Fruit fly (Drosophila melanogaster): ENCODE measurements around the gene Gos28.

The Gos28 gene

DNA sequence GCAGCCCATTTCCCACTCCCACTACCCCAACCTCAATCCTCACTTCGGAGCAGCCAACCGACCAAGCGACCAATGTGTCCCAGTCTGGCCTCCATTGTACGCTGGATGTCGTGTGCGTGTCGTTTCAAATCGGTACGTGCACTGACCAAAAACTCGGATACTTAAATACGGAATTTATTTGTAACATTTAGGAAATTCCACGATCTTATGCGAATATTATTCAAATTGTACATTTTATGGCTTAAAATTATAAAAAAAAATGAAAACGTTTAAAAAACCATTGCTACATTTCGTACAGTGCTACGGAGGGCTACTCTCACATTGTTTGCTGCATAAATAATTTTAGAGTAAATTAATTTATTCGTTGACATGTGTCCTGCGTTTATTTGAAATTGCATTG is 39.0 kb upstream of the Gos28 start (continued):
- no peak for TF ChIP-seq dac (GFP tag; optimal IDR thresholded peaks at IDR 0.05)
- peak; percentile 81 for TF ChIP-seq CG15336 (GFP tag; IDR thresholded peaks at IDR 0.05)
- no peak for TF ChIP-seq Sox102F (GFP tag; optimal IDR thresholded peaks at IDR 0.05)
- TF ChIP-seq pdm3 (GFP tag; optimal IDR thresholded peaks at IDR 0.05) = peak; percentile 53
- no peak for TF ChIP-seq topi (GFP tag; optimal IDR thresholded peaks at IDR 0.05)
- peak; percentile 32 for TF ChIP-seq acj6 (GFP tag; optimal IDR thresholded peaks at IDR 0.05)
- peak; percentile 83 for TF ChIP-seq CG8119 (GFP tag; IDR thresholded peaks at IDR 0.05)
- TF ChIP-seq Eip93F (GFP tag; optimal IDR thresholded peaks at IDR 0.05) = no peak
- peak; percentile 13 for TF ChIP-seq Sox14 (GFP tag; optimal IDR thresholded peaks at IDR 0.05)
- TF ChIP-seq dsx (GFP tag; optimal IDR thresholded peaks at IDR 0.05; ENCODE audit: poor library complexity, severe bottlenecking) = no peak
- no peak for TF ChIP-seq CG31627 (GFP tag; optimal IDR thresholded peaks at IDR 0.05)
- peak; percentile 79 for TF ChIP-seq Eip78C (GFP tag)
- peak; percentile 20 for TF ChIP-seq Lpt (GFP tag; optimal IDR thresholded peaks at IDR 0.05)
- peak; percentile 1 for TF ChIP-seq Met (GFP tag; optimal IDR thresholded peaks at IDR 0.05)
- TF ChIP-seq net (GFP tag; optimal IDR thresholded peaks at IDR 0.05) = peak; percentile 38
- no peak for TF ChIP-seq Blimp-1 (GFP tag; optimal IDR thresholded peaks at IDR 0.05)
- TF ChIP-seq CG11902 (GFP tag; optimal IDR thresholded peaks at IDR 0.05) = no peak
- TF ChIP-seq CG11762 (GFP tag; optimal IDR thresholded peaks at IDR 0.05; ENCODE audit: insufficient read depth) = peak; percentile 10
- no peak for TF ChIP-seq Hr38 (GFP tag; optimal IDR thresholded peaks at IDR 0.05)
- peak; percentile 53 for TF ChIP-seq CG4318 (GFP tag; optimal IDR thresholded peaks at IDR 0.05)
- no peak for TF ChIP-seq esn (GFP tag; optimal IDR thresholded peaks at IDR 0.05)
- TF ChIP-seq Hr4 (GFP tag; optimal IDR thresholded peaks at IDR 0.05) = peak; percentile 82
- peak; percentile 75 for TF ChIP-seq CG6276 (GFP tag; optimal IDR thresholded peaks at IDR 0.05)

DNA sequence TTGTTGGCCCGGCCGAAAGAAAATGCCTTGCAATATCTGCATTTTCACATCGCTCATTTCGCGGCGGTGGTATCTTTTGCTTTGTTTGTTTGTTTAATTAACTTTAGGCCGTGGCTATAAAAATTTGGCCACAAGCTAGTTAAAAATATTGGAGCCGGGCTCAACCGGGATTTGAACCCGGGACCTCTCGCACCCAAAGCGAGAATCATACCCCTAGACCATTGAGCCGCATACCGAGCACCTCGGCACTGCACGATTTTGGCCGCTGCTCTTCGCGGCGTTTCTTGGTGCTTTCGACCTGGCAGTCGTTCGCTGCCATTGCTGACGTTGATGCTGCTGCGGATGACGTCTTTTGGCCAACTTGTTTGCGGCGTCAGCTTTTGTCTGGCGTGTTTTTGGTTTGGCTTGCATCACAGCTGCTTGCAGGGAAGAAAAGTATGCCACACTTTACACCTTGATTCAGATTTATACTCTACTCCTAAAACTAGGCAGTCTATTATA is 35.2 kb upstream of the Gos28 start:
- TF ChIP-seq CG15336 (GFP tag; IDR thresholded peaks at IDR 0.05) = no peak
- TF ChIP-seq CG6854 (GFP tag; optimal IDR thresholded peaks at IDR 0.05) = no peak
- peak; percentile 2 for TF ChIP-seq CG6276 (GFP tag; optimal IDR thresholded peaks at IDR 0.05)
- peak; percentile 13 for TF ChIP-seq dsx (GFP tag; optimal IDR thresholded peaks at IDR 0.05; ENCODE audit: poor library complexity, severe bottlenecking)
- no peak for TF ChIP-seq OdsH (GFP tag; optimal IDR thresholded peaks at IDR 0.05)
- TF ChIP-seq lz (GFP tag; optimal IDR thresholded peaks at IDR 0.05) = no peak
- peak; percentile 4 for TF ChIP-seq Eip75B (GFP tag; optimal IDR thresholded peaks at IDR 0.05)
- no peak for TF ChIP-seq Met (GFP tag; optimal IDR thresholded peaks at IDR 0.05)
- peak; percentile 10 for TF ChIP-seq CG1621 (tag; optimal IDR thresholded peaks at IDR 0.05)
- peak; percentile 83 for TF ChIP-seq svp (GFP tag)
- TF ChIP-seq dac (GFP tag; optimal IDR thresholded peaks at IDR 0.05) = no peak
- TF ChIP-seq CG11902 (GFP tag; optimal IDR thresholded peaks at IDR 0.05) = no peak
- TF ChIP-seq Eip78C (GFP tag) = peak; percentile 56
- TF ChIP-seq Hr39 (GFP tag; optimal IDR thresholded peaks at IDR 0.05) = no peak
- TF ChIP-seq fd59A (GFP tag; optimal IDR thresholded peaks at IDR 0.05) = no peak
- no peak for TF ChIP-seq Ets96B (tag; optimal IDR thresholded peaks at IDR 0.05)
- no peak for TF ChIP-seq fkh (GFP tag; optimal IDR thresholded peaks at IDR 0.05)
- no peak for TF ChIP-seq Lpt (GFP tag; optimal IDR thresholded peaks at IDR 0.05)
- no peak for TF ChIP-seq vri (GFP tag; optimal IDR thresholded peaks at IDR 0.05)
- no peak for TF ChIP-seq Hr38 (GFP tag; optimal IDR thresholded peaks at IDR 0.05)
- no peak for TF ChIP-seq CG31627 (GFP tag; optimal IDR thresholded peaks at IDR 0.05)
- TF ChIP-seq CG6163 (GFP tag; IDR thresholded peaks at IDR 0.05) = 0 out of 3 replicates have a peak, but pooled peaks have one; percentile 10

DNA sequence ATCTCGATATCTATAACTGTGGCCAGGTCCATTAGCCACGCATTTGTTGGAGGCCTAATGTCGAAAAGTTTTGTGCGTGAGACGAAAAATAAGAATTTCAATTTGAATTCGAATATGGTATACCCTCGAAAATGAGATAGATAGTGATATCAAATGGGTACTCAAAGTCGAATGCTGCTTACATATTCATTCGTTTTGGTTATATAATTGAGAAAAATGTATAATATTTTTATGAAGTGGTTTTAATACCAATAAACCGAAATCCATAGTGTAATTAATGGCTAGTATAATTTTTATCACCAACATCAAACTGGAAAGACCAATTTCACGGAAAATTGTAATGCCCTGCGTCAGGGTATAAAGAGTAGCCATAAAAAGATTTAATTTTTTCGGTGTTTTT is 30.4 kb upstream of the Gos28 start:
- peak; percentile 18 for TF ChIP-seq CG4318 (GFP tag; optimal IDR thresholded peaks at IDR 0.05)
- TF ChIP-seq Ets21C (GFP tag; optimal IDR thresholded peaks at IDR 0.05) = no peak
- TF ChIP-seq salr (GFP tag; optimal IDR thresholded peaks at IDR 0.05) = no peak
- 0 out of 2 replicates have a peak, but pooled peaks have one; percentile 57 for TF ChIP-seq CG15336 (GFP tag; IDR thresholded peaks at IDR 0.05)
- 0 out of 3 replicates have a peak, but pooled peaks have one; percentile 47 for TF ChIP-seq eg (GFP tag; IDR thresholded peaks at IDR 0.05)
- TF ChIP-seq Smox (GFP tag; optimal IDR thresholded peaks at IDR 0.05) = no peak
- peak; percentile 18 for TF ChIP-seq OdsH (GFP tag; optimal IDR thresholded peaks at IDR 0.05)
- peak; percentile 60 for TF ChIP-seq Eip78C (GFP tag)
- TF ChIP-seq lz (GFP tag; optimal IDR thresholded peaks at IDR 0.05) = no peak
- no peak for TF ChIP-seq Sox15 (GFP tag; optimal IDR thresholded peaks at IDR 0.05)
- peak; percentile 8 for TF ChIP-seq Sox102F (GFP tag; optimal IDR thresholded peaks at IDR 0.05)
- peak; percentile 60; the same call in 2 of the 3 replicates for TF ChIP-seq CG8119 (GFP tag; IDR thresholded peaks at IDR 0.05)
- TF ChIP-seq net (GFP tag; optimal IDR thresholded peaks at IDR 0.05) = peak; percentile 24
- peak; percentile 9 for TF ChIP-seq Met (GFP tag; optimal IDR thresholded peaks at IDR 0.05)
- TF ChIP-seq CG32006 (GFP tag; optimal IDR thresholded peaks at IDR 0.05) = peak; percentile 33
- TF ChIP-seq CG6276 (GFP tag; optimal IDR thresholded peaks at IDR 0.05) = peak; percentile 61
- peak; percentile 52 for TF ChIP-seq Hr4 (GFP tag; optimal IDR thresholded peaks at IDR 0.05)
- 0 out of 2 replicates have a peak, but pooled peaks have one; percentile 23 for TF ChIP-seq CG11294 (GFP tag; IDR thresholded peaks at IDR 0.05)

Measured in whole organism, prepupa.